Worm (Caenorhabditis elegans) whole organism, young adult: ENCODE measurements around the gene K03B8.14.
A peak's percentile ranks its signal among the peaks of the same experiment; 100 is the strongest.

Experiments used
- C06A6.2 ChIP-seq: fragments of 200-800 bp; sonication (Bioruptor generic); conservative IDR thresholded peaks from 2 replicates; pipeline ENCODE4 v1.3.6; 2022; ENCODE audit warnings: missing genetic modification characterization, missing compliant biosample characterization
- F52B5.7 ChIP-seq: sonication (generic microtip); optimal IDR thresholded peaks from 2 replicates; lab custom pipeline; 2016; ENCODE audit warnings: mild to moderate bottlenecking, missing genetic modification characterization, missing compliant biosample characterization
- K11D2.4 ChIP-seq: fragments of 200-800 bp; sonication (Bioruptor generic); IDR thresholded peaks from 2 replicates; pipeline ENCODE4 v1.3.6; 2022; ENCODE audit warnings: missing genetic modification reagents, missing genetic modification characterization, missing compliant biosample characterization
- Y79H2A.3 ChIP-seq: fragments of 200-800 bp; sonication (Bioruptor generic); conservative IDR thresholded peaks from 2 replicates; pipeline ENCODE4 v1.3.6; 2022; ENCODE audit warnings: missing genetic modification reagents, missing genetic modification characterization, missing compliant biosample characterization
- aptf-3 ChIP-seq: fragments of 200-800 bp; sonication (Bioruptor generic); IDR thresholded peaks from 2 replicates; pipeline ENCODE4 v1.3.6; 2022; ENCODE audit warnings: missing genetic modification characterization, missing compliant biosample characterization
- bed-2 ChIP-seq: fragments of 200-800 bp; sonication (Bioruptor generic); IDR thresholded peaks from 2 replicates; pipeline ENCODE4 v1.3.6; 2022; ENCODE audit warnings: missing genetic modification reagents, missing genetic modification characterization, missing compliant biosample characterization
- ceh-27 ChIP-seq: fragments of 200-800 bp; sonication (Bioruptor generic); optimal IDR thresholded peaks from 2 replicates; lab custom pipeline; 2018; ENCODE audit warnings: mild to moderate bottlenecking, missing genetic modification characterization, moderate library complexity, missing compliant biosample characterization
- ceh-58 ChIP-seq: fragments of 200-800 bp; sonication (Bioruptor generic); IDR thresholded peaks from 2 replicates; pipeline ENCODE4 v1.3.6; 2022; ENCODE audit warnings: missing genetic modification characterization, missing compliant biosample characterization
- chd-7 ChIP-seq: sonication (generic microtip); optimal IDR thresholded peaks from 2 replicates; lab custom pipeline; 2016; ENCODE audit warnings: mild to moderate bottlenecking, missing genetic modification characterization, moderate library complexity, missing compliant biosample characterization
- dox-1 ChIP-seq: fragments of 200-800 bp; sonication (Bioruptor generic); IDR thresholded peaks from 2 replicates; pipeline ENCODE4 v1.3.6; 2022; ENCODE audit warnings: missing genetic modification reagents, missing genetic modification characterization, missing compliant biosample characterization
- egrh-3 ChIP-seq: fragments of 200-800 bp; sonication (Bioruptor generic); IDR thresholded peaks from 2 replicates; pipeline ENCODE4 v1.3.6; 2022; ENCODE audit warnings: missing genetic modification reagents, missing genetic modification characterization, missing compliant biosample characterization
- ekl-4 ChIP-seq: fragments of 200-800 bp; sonication (Bioruptor generic); IDR thresholded peaks from 2 replicates; pipeline ENCODE4 v1.3.6; 2022; ENCODE audit warnings: missing genetic modification reagents, missing genetic modification characterization, missing compliant biosample characterization
- gei-17 ChIP-seq: fragments of 200-800 bp; sonication (Bioruptor generic); optimal IDR thresholded peaks from 2 replicates; lab custom pipeline; 2018; ENCODE audit warnings: mild to moderate bottlenecking, missing genetic modification characterization, missing compliant biosample characterization
- him-1 ChIP-seq: sonication (generic microtip); optimal IDR thresholded peaks from 2 replicates; lab custom pipeline; 2016; ENCODE audit warnings: missing genotype, missing genetic modification reagents, missing genetic modification characterization, missing compliant biosample characterization
- hmg-20 ChIP-seq: fragments of 200-800 bp; sonication (Bioruptor generic); IDR thresholded peaks from 2 replicates; pipeline ENCODE4 v1.3.6; 2022; ENCODE audit warnings: missing genetic modification reagents, missing genetic modification characterization, missing compliant biosample characterization
- let-607 ChIP-seq, 2 experiments: fragments of 200-800 bp in 1 of 2; sonication (Bioruptor generic) in 1 of 2; sonication (generic microtip) in 1 of 2; optimal IDR thresholded peaks; 2 replicates each; lab custom pipeline; 2016 to 2018; ENCODE audit warnings: mild to moderate bottlenecking in 2 of 2, missing compliant biosample characterization in 2 of 2, missing genetic modification characterization in 2 of 2, moderate library complexity in 2 of 2, missing genotype in 1 of 2
- lir-1 ChIP-seq: fragments of 200-800 bp; sonication (Bioruptor generic); conservative IDR thresholded peaks from 2 replicates; pipeline ENCODE4 v1.3.6; 2022; ENCODE audit warnings: missing genetic modification reagents, missing genetic modification characterization, missing compliant biosample characterization
- lsl-1 ChIP-seq: fragments of 200-800 bp; sonication (Bioruptor generic); optimal IDR thresholded peaks from 2 replicates; lab custom pipeline; 2018; ENCODE audit warnings: mild to moderate bottlenecking, missing genetic modification characterization, moderate library complexity, missing compliant biosample characterization
- lsy-27 ChIP-seq: sonication (generic microtip); optimal IDR thresholded peaks from 2 replicates; lab custom pipeline; 2017; ENCODE audit warnings: missing genetic modification characterization, mild to moderate bottlenecking, missing compliant biosample characterization, antibody characterized with exemption, missing genotype, borderline replicate concordance; ENCODE audit not compliant: insufficient read depth
- mes-4 ChIP-seq: sonication (generic microtip); optimal IDR thresholded peaks from 2 replicates; lab custom pipeline; 2016; ENCODE audit warnings: missing genotype, missing genetic modification characterization, missing compliant biosample characterization
- nfyb-1 ChIP-seq: fragments of 200-800 bp; sonication (Bioruptor generic); IDR thresholded peaks from 2 replicates; pipeline ENCODE4 v1.3.6; 2022; ENCODE audit warnings: missing genetic modification reagents, missing genetic modification characterization, missing compliant biosample characterization
- nhr-120 ChIP-seq: fragments of 200-800 bp; sonication (Bioruptor generic); IDR thresholded peaks from 2 replicates; pipeline ENCODE4 v1.3.6; 2022; ENCODE audit warnings: missing genetic modification characterization, missing compliant biosample characterization
- nhr-179 ChIP-seq: sonication (generic microtip); optimal IDR thresholded peaks from 2 replicates; lab custom pipeline; 2016; ENCODE audit warnings: mild to moderate bottlenecking, missing genetic modification characterization, missing compliant biosample characterization
- pbrm-1 ChIP-seq: fragments of 200-800 bp; sonication (Bioruptor generic); IDR thresholded peaks from 2 replicates; pipeline ENCODE4 v1.3.6; 2022; ENCODE audit warnings: missing genetic modification reagents, missing genetic modification characterization, missing compliant biosample characterization
- rpc-1 ChIP-seq, 2 experiments: fragments of 150-350 bp in 1 of 2; sonication (generic microtip) in 1 of 2; optimal IDR thresholded peaks; 2 replicates each; lab custom pipeline; 2014 to 2018; ENCODE audit warnings: missing biosample characterization in 1 of 2, missing genetic modification characterization in 1 of 2, missing genetic modification reagents in 1 of 2, missing genotype in 1 of 2
- sdz-38 ChIP-seq: sonication (generic microtip); optimal IDR thresholded peaks from 2 replicates; lab custom pipeline; 2016; ENCODE audit warnings: missing genotype, missing genetic modification characterization, missing compliant biosample characterization
- somi-1 ChIP-seq: fragments of 200-800 bp; sonication (Bioruptor generic); optimal IDR thresholded peaks from 2 replicates; lab custom pipeline; 2018; ENCODE audit warnings: mild to moderate bottlenecking, missing genetic modification characterization, missing compliant biosample characterization
- tbx-9 ChIP-seq: sonication (generic microtip); optimal IDR thresholded peaks from 2 replicates; lab custom pipeline; 2016; ENCODE audit warnings: borderline replicate concordance, missing genetic modification characterization, inconsistent platforms, missing compliant biosample characterization
- unc-62 ChIP-seq: fragments of 150-350 bp; optimal IDR thresholded peaks from 2 replicates; lab custom pipeline; 2014; ENCODE audit warnings: missing biosample characterization, missing genetic modification reagents, missing genetic modification characterization
- xnd-1 ChIP-seq: sonication (generic microtip); optimal IDR thresholded peaks from 2 replicates; lab custom pipeline; 2016; ENCODE audit warnings: missing genotype, missing genetic modification reagents, missing genetic modification characterization, missing compliant biosample characterization
- zfh-2 ChIP-seq: fragments of 200-800 bp; sonication (Bioruptor generic); conservative IDR thresholded peaks from 2 replicates; pipeline ENCODE4 v1.3.6; 2022; ENCODE audit warnings: missing genetic modification reagents, missing genetic modification characterization, missing compliant biosample characterization
- zim-3 ChIP-seq: sonication (generic microtip); optimal IDR thresholded peaks from 2 replicates; lab custom pipeline; 2017; ENCODE audit warnings: mild to moderate bottlenecking, missing genetic modification characterization, moderate library complexity, missing compliant biosample characterization
- ztf-18 ChIP-seq: sonication (generic microtip); optimal IDR thresholded peaks from 2 replicates; lab custom pipeline; 2016; ENCODE audit warnings: missing genotype, mild to moderate bottlenecking, missing genetic modification characterization, missing compliant biosample characterization
- ztf-25 ChIP-seq: fragments of 200-800 bp; sonication (Bioruptor generic); IDR thresholded peaks from 2 replicates; pipeline ENCODE4 v1.3.6; 2022; ENCODE audit warnings: missing genetic modification reagents, missing genetic modification characterization, missing compliant biosample characterization
- ztf-28 ChIP-seq: fragments of 200-800 bp; sonication (Bioruptor generic); IDR thresholded peaks from 2 replicates; pipeline ENCODE4 v1.3.6; 2022; ENCODE audit warnings: missing genetic modification reagents, missing genetic modification characterization, missing compliant biosample characterization
- ztf-3 ChIP-seq: fragments of 200-800 bp; sonication (Bioruptor generic); optimal IDR thresholded peaks from 2 replicates; lab custom pipeline; 2018; ENCODE audit warnings: mild to moderate bottlenecking, missing genetic modification characterization, missing compliant biosample characterization
- ztf-6 ChIP-seq: fragments of 200-800 bp; sonication (Bioruptor generic); IDR thresholded peaks from 2 replicates; pipeline ENCODE4 v1.3.6; 2022; ENCODE audit warnings: missing genetic modification reagents, missing genetic modification characterization, missing compliant biosample characterization

The K03B8.14 gene

ce11 chrV:11390394-11390793 lies at the start of gene K03B8.14, which contains the start of gene K03B8.11:
TSS of gene K03B8.14 (plus strand) at chrV:11390503.
TSS of gene K03B8.11 (minus strand) at chrV:11390494.
- TF ChIP-seq Y79H2A.3 (no peak), bed-2 (GFP tag; lab: Robert Waterston, UW) (no peak), ztf-3 (GFP tag; lab: Kevin White, UChicago) (no peak), K11D2.4 (no peak), let-607 (tag; optimal IDR thresholded peaks at IDR 0.05; lab: Kevin White, UChicago) (no peak), F52B5.7 (tag; lab: Kevin White, UChicago) (no peak)

ce11 chrV:11341130-11341675 lies 49.1 kb upstream of the K03B8.14 start:
- TF ChIP-seq nfyb-1 (0 out of 2 replicates have a peak, but pooled peaks have one; percentile 38), zfh-2 (GFP tag; lab: Robert Waterston, UW) (peak; percentile 93), mes-4 (tag; lab: Kevin White, UChicago) (no peak), tbx-9 (no peak), F52B5.7 (tag; lab: Kevin White, UChicago) (no peak), aptf-3 (GFP tag; lab: Robert Waterston, UW) (no peak), egrh-3 (GFP tag; lab: Robert Waterston, UW) (peak; percentile 45; the same call in 1 of the 2 replicates), lir-1 (GFP tag; lab: Robert Waterston, UW) (no peak), dox-1 (GFP tag; lab: Robert Waterston, UW) (0 out of 2 replicates have a peak, but pooled peaks have one; percentile 8), somi-1 (GFP tag; lab: Kevin White, UChicago) (no peak), pbrm-1 (GFP tag; lab: Robert Waterston, UW) (no peak), him-1 (no peak), sdz-38 (tag; lab: Kevin White, UChicago) (no peak), ztf-25 (GFP tag; lab: Robert Waterston, UW) (no peak), nhr-120 (GFP tag; lab: Robert Waterston, UW) (no peak), ekl-4 (GFP tag; lab: Robert Waterston, UW) (0 out of 2 replicates have a peak, but pooled peaks have one; percentile 21), gei-17 (GFP tag; lab: Kevin White, UChicago) (no peak)

- TF ChIP-seq lsy-27 (tag; lab: Kevin White, UChicago) (no peak), xnd-1 (tag; lab: Kevin White, UChicago) (no peak), unc-62 (no peak)
Observed at ce11 chrV:11341913-11342312, 48.4 kb upstream of the K03B8.14 start, which contains the start of gene T02E9.5. TSS of gene T02E9.5 (plus strand) at chrV:11342233.

ce11 chrV:11344112-11344511 lies 46.2 kb upstream of the K03B8.14 start:
- no peak for TF ChIP-seq ceh-27 (GFP tag; lab: Kevin White, UChicago)
- no peak for TF ChIP-seq ceh-58 (GFP tag; lab: Robert Waterston, UW)
- no peak for TF ChIP-seq chd-7 (tag; lab: Kevin White, UChicago)
- TF ChIP-seq lsy-27 (tag; lab: Kevin White, UChicago): no peak
- no peak for TF ChIP-seq nhr-179 (tag; lab: Kevin White, UChicago)
- no peak for TF ChIP-seq lsl-1 (GFP tag; lab: Kevin White, UChicago)
- no peak for TF ChIP-seq ztf-18 (tag; lab: Kevin White, UChicago)
- TF ChIP-seq dox-1 (GFP tag; lab: Robert Waterston, UW): no peak
- no peak for TF ChIP-seq rpc-1 (optimal IDR thresholded peaks at IDR 0.05; lab: Kevin White, UChicago)
- TF ChIP-seq rpc-1 (tag; optimal IDR thresholded peaks at IDR 0.05; lab: Kevin White, UChicago): no peak
- no peak for TF ChIP-seq C06A6.2 (GFP tag; lab: Robert Waterston, UW)
- TF ChIP-seq zim-3: no peak
- TF ChIP-seq ztf-28: no peak
- no peak for TF ChIP-seq hmg-20 (GFP tag; lab: Robert Waterston, UW)
- no peak for TF ChIP-seq ztf-6 (GFP tag; lab: Robert Waterston, UW)
